Fruit fly (Drosophila melanogaster): ENCODE data around the gene Osi5.

Gene Osi5

DNA sequence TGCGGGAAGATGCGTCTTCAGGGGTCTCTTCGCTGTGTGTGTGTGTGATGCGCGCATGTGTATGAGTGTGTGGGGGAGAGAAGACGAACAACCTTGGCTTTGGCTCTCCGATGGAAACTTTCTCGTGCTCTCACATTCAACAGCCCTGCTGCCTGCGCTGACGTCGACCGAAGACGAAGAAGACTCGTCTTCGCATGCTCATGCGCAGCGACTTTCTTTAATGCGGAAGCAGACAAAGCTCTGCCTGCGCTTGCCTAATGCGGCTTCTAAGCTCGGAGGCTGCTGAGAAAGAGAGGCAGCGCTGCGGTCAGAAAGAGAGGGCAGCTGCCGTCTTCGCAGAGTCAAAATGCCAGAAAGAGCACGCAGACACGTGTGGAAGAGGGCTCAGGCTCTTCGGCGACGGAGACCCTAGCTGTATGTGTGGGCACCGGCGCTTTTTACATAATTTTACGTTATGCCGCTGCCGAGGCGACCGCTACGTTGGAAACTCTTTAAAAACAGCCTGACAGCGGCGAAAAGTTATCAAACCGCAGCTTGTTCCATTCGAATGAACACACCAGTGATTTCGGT, 7.0 kb downstream of the Osi5 start, which contains the start of gene Osi6:
Osi6 (plus strand) TSS at position 520 of the 570 bp plus-strand sequence.
- TF ChIP-seq CG4496 (GFP tag; IDR thresholded peaks at IDR 0.05) (no peak), CG15710 (tag; optimal IDR thresholded peaks at IDR 0.05) (no peak)

DNA sequence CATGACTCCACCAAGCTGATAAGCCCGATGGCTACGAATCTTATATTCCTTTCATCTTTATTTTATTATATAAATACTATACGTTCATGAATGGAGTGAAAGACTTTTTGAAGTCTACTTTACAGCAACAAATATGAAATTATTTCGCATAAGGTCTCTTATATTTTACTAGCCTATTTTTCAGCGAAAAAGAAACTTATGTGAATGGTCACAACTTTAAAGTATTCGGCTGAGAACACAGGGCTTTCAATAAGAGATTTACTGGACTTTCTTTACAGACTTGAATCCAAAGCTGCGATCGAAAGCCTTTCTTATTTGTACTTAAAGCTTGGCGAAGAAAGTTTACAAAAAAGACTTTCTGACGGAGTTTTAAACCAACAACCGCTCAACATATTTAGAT, 11.7 kb downstream of the Osi5 start:
- TF ChIP-seq CG4496 (GFP tag; IDR thresholded peaks at IDR 0.05): no peak
- TF ChIP-seq Snoo (tag; optimal IDR thresholded peaks at IDR 0.05): no peak
- TF ChIP-seq CG8159 (tag; optimal IDR thresholded peaks at IDR 0.05): no peak
- TF ChIP-seq CG17806 (tag; optimal IDR thresholded peaks at IDR 0.05): no peak
- TF ChIP-seq Pif1A (GFP tag; optimal IDR thresholded peaks at IDR 0.05): no peak
- TF ChIP-seq CG10348 (GFP tag; IDR thresholded peaks at IDR 0.05): no peak
- no peak for TF ChIP-seq rn (GFP tag; IDR thresholded peaks at IDR 0.05)

DNA sequence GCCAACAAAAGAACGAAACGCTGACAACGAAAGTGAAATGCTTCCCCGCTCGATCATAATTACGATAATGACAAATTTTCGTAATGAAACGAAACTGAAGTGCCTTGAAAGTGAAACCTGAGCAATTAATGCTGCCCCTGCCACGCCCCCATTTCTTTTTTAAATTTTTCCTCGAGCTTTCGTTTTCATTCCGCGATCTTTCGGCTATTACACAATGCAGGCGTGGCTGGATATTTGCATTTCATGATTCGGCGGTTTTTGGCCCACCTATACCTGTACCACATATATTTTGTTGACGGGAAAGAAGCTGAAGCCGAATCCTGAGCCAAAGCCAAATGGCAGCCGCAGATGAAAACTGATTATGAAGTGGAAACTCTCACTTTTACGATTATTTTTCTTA, 13.0 kb downstream of the Osi5 start:
- TF ChIP-seq rn (GFP tag; IDR thresholded peaks at IDR 0.05) (no peak), fd96Ca (GFP tag; IDR thresholded peaks at IDR 0.05) (no peak), CG17806 (tag; optimal IDR thresholded peaks at IDR 0.05) (no peak), gl (tag; optimal IDR thresholded peaks at IDR 0.05) (no peak), CG9948 (tag; optimal IDR thresholded peaks at IDR 0.05) (no peak), CG14655 (GFP tag; optimal IDR thresholded peaks at IDR 0.05) (no peak), CG8159 (tag; optimal IDR thresholded peaks at IDR 0.05) (no peak), EcR (GFP tag; optimal IDR thresholded peaks at IDR 0.05) (no peak), Snoo (tag; optimal IDR thresholded peaks at IDR 0.05) (no peak), CG8301 (tag; optimal IDR thresholded peaks at IDR 0.05) (no peak)

DNA sequence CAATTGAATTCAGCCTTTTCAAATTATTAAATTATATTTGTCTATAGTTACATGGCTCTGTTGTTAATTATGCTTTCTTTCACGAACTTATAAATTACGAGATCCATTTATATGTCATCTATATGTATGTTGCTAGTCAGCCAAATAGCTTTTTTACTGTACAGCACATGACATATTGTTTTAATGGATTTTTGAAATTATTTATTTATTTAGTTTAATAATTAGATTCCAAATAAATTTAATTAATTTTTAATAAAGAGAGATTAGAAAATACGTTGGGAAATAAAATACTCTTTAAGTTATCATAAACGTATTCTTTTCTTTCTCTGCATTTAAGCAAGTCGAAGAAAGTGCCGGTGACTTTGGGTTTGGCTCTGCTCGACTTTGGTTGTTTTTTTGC, 14.0 kb downstream of the Osi5 start:
- TF ChIP-seq CG14655 (GFP tag; optimal IDR thresholded peaks at IDR 0.05) (peak; percentile 23), Pif1A (GFP tag; optimal IDR thresholded peaks at IDR 0.05) (peak; percentile 10), CG17806 (tag; optimal IDR thresholded peaks at IDR 0.05) (no peak)

DNA sequence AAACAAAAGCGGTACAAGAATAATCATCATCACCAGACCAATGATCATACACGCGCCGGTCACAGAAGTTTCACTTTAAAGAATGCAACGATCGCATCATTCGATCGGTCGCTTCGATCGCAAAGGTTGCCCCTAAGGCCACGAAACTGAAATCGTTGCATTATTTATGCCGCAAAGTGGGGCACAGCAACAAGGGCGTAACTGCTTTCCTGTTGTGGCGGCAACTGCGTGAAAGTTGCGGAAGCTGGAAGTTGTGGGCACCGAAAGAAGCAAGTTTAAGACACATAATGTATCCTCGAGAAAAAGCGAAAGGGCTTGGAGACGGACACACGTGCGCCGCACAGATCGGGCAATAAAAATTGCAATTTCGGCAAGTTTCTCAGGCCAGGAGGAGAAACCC, 16.7 kb downstream of the Osi5 start:
- TF ChIP-seq Snoo (tag; optimal IDR thresholded peaks at IDR 0.05): peak; percentile 29
- no peak for TF ChIP-seq EcR (GFP tag; optimal IDR thresholded peaks at IDR 0.05)
- TF ChIP-seq CG12605 (GFP tag; IDR thresholded peaks at IDR 0.05): no peak

DNA sequence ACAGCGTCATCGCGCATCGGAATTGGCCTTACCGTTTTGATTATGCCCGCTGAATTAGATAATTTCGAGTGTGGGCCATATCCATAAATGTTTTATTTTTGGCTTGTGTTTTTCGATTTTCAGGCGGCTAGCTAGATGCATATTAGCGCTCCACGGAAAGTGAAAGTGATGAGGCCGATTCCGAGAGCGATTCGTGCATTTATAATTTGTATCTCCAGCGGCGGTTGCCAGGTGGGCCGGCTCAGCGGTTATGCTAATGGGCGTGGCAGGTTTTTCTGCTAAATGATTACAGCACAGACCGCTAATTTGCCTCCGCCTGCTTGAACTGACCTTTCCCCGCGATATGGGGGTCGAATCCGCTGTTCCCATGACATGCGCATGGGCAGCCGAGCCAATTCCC, 17.7 kb downstream of the Osi5 start:
- TF ChIP-seq Pif1B (GFP tag; optimal IDR thresholded peaks at IDR 0.05) (no peak), CG8159 (tag; optimal IDR thresholded peaks at IDR 0.05) (no peak), CG12605 (GFP tag; IDR thresholded peaks at IDR 0.05) (no peak), CG14655 (GFP tag; optimal IDR thresholded peaks at IDR 0.05) (no peak), CG17806 (tag; optimal IDR thresholded peaks at IDR 0.05) (no peak), CG15710 (tag; optimal IDR thresholded peaks at IDR 0.05) (no peak)

DNA sequence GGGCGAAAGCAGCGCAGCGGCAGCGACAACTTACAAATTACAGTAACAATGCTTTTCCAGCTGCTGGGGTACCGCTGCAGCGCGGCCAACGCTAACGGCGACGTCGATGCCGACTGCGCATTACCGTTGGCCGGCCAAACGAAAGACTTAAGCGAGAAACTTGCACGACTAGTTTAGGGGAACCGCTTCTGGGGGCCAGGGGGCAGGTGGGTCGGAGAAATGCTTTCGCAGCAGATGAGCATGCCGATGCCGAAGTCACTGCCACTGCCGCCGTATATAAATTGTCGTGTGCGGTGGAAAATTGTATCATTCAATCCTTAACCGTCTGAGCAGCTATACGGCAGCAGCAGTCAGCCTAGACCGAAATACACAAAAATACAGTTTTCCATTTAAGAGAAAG, 21.4 kb downstream of the Osi5 start, which contains the start of gene Osi7:
Osi7 (plus strand) TSS at position 301 of the 400 bp plus-strand sequence.
- TF ChIP-seq CG4496 (GFP tag; IDR thresholded peaks at IDR 0.05): no peak
- no peak for TF ChIP-seq fd96Ca (GFP tag; IDR thresholded peaks at IDR 0.05)
- no peak for TF ChIP-seq CG10348 (GFP tag; IDR thresholded peaks at IDR 0.05)
- TF ChIP-seq Snoo (tag; optimal IDR thresholded peaks at IDR 0.05): no peak
- TF ChIP-seq EcR (GFP tag; optimal IDR thresholded peaks at IDR 0.05): no peak
- TF ChIP-seq CG13204 (GFP tag; optimal IDR thresholded peaks at IDR 0.05): peak; percentile 35

DNA sequence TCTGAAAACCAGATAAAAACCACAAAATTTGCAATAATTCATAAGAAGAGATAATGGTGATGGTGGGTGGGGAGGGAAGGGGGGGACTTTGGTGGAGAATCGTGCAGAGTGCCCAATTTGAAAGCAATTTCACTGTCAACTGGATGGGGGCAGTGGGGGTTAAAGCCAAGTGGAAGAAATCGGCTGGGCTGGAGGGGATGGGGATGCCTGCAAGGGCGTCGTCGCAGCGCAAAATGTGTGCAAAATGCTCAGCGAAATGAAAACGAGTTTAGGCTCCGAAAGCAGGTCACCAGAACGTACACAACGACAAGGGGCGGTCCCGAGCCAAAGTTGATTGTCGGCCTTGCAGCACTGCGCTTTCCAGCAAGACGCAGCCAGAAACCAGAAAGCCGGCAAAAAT, 25.5 kb downstream of the Osi5 start:
- no peak for TF ChIP-seq CG34367 (tag; optimal IDR thresholded peaks at IDR 0.05)
- TF ChIP-seq CG13204 (GFP tag; optimal IDR thresholded peaks at IDR 0.05): peak; percentile 14
- TF ChIP-seq Snoo (tag; optimal IDR thresholded peaks at IDR 0.05): peak; percentile 32

DNA sequence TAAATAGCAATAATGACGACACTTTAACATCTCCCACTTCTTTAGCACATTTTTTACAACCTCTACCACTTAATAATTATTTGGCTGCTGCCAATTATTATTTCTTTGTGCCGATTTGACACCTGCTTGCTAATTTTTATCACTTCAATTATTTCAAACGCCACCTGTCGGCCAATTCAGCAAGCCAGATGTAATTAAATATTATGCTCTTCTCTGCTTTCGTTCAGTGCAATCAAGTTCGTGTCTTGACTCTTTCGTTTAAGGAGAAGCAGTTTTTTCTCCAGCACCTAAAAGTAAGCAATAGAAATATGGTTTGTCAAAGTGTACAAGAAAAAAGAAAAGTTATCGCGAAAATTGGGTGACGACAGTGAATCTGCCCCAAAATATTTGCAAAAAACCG, 27.1 kb downstream of the Osi5 start:
- TF ChIP-seq CG4496 (GFP tag; IDR thresholded peaks at IDR 0.05): 0 out of 3 replicates have a peak, but pooled peaks have one; percentile 13
- TF ChIP-seq Snoo (tag; optimal IDR thresholded peaks at IDR 0.05): no peak
- TF ChIP-seq CG10348 (GFP tag; IDR thresholded peaks at IDR 0.05): no peak
- no peak for TF ChIP-seq CG34367 (tag; optimal IDR thresholded peaks at IDR 0.05)
- no peak for TF ChIP-seq CG12605 (GFP tag; IDR thresholded peaks at IDR 0.05)
- no peak for TF ChIP-seq gl (tag; optimal IDR thresholded peaks at IDR 0.05)
- TF ChIP-seq Pif1A (GFP tag; optimal IDR thresholded peaks at IDR 0.05): no peak
- TF ChIP-seq CG9948 (tag; optimal IDR thresholded peaks at IDR 0.05): no peak
